Fruit fly (Drosophila melanogaster): ENCODE results near the gene CG16965.

dm6 chr2L:11990458-11991065 is 9.2 kb downstream of the CG16965 start, which contains the start of gene escl:
- TF ChIP-seq CG8478 (optimal IDR thresholded peaks at IDR 0.05) (no peak), usp (GFP tag; optimal IDR thresholded peaks at IDR 0.05) (no peak), pan (optimal IDR thresholded peaks at IDR 0.05) (no peak), psq (optimal IDR thresholded peaks at IDR 0.05) (no peak), Dll (optimal IDR thresholded peaks at IDR 0.05) (no peak), EcR (GFP tag; optimal IDR thresholded peaks at IDR 0.05) (no peak)

Measured in whole organism.